Fruit fly (Drosophila melanogaster): Measurements from ENCODE around the gene Larp4B.

DNA sequence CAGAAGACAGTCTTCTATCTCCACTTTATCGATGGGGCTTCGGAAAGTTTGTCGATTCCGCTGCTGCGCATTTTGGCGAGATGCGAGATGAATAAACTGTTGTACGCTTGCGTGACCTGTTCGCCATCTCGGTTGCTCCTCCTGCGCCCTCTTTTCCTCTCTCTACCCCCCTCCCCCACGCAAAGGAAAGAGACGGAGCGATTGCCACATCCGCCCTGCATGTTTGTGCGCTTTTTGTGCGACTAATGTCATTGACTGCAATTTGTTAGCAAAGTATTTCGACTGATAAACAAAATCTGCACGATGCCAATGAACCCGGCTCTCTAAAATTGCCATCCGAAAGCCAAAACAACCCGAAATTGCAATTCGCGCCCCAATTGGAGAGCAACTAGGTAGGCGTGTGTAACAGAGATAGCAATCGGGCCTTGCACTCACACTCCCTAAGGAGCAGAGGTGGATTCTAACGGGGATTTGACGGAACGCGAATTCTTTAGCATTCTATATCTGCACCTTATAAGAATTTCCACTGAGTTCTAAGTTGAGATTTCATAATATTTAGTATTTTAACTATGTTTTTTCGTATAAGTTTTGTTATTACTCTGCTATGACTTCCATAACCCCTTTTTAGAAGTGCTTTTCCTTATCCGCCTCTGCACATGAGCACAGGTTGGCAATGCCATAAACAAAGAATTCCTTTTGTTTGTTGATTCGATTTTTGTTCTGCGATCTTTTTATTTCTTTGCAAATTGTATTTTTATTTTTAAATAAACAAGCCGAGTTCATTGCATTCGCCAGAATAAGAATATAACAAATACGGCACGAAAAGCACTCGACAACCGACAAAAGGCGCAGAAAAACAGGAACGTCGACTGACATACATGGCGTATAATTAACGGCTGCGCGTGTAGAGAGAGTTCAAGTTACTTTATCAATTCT lies 22.8 kb downstream of the Larp4B start, which contains the start of gene CG43389:
- TF ChIP-seq bcd (GFP tag; optimal IDR thresholded peaks at IDR 0.05) (no peak), CG10267 (tag; optimal IDR thresholded peaks at IDR 0.05) (no peak)

Measured in whole organism, embryonic.